Fruit fly (Drosophila melanogaster) whole organism, wandering third instar larva: Measurements from ENCODE around the gene Ir7g.

Source experiments
- Abd-B ChIP-seq: fragments of >200 bp; optimal IDR thresholded peaks from 2 replicates; lab custom pipeline; 2017; ENCODE audit warnings: missing biosample characterization, missing genetic modification characterization
- CG32264 ChIP-seq: fragments of 200-800 bp; sonication (Bioruptor generic); optimal IDR thresholded peaks from 2 replicates; lab custom pipeline; 2016; ENCODE audit warnings: missing biosample characterization, missing genetic modification characterization
- CG9705 ChIP-seq: fragments of 200-800 bp; sonication (Bioruptor generic); optimal IDR thresholded peaks from 2 replicates; lab custom pipeline; 2018; ENCODE audit warnings: missing biosample characterization, mild to moderate bottlenecking, missing genetic modification characterization
- CrebA ChIP-seq: fragments of 200-800 bp; sonication (Bioruptor generic); optimal IDR thresholded peaks from 2 replicates; lab custom pipeline; 2016; ENCODE audit warnings: missing biosample characterization, mild to moderate bottlenecking, missing genetic modification characterization, borderline replicate concordance
- Dfd ChIP-seq: fragments of >200 bp; optimal IDR thresholded peaks from 2 replicates; lab custom pipeline; 2017; ENCODE audit warnings: missing biosample characterization, missing genetic modification characterization
- Dif ChIP-seq: fragments of 200-275, 200-300 bp; sonication (Bioruptor generic); optimal IDR thresholded peaks from 2 replicates; lab custom pipeline; 2018; ENCODE audit warnings: missing biosample characterization, missing genetic modification characterization; ENCODE audit not compliant: partially characterized antibody
- GATAd ChIP-seq: sonication (Bioruptor generic); optimal IDR thresholded peaks from 2 replicates; lab custom pipeline; 2016; ENCODE audit warnings: missing biosample characterization, missing genetic modification characterization
- HLH106 ChIP-seq: fragments of 200-800 bp; optimal IDR thresholded peaks from 3 replicates; lab custom pipeline; 2019; ENCODE audit warnings: missing biosample characterization, mild to moderate bottlenecking, missing genetic modification characterization, moderate library complexity
- Hnf4 ChIP-seq: fragments of 200-800 bp; sonication (Bioruptor generic); optimal IDR thresholded peaks from 2 replicates; lab custom pipeline; 2016; ENCODE audit warnings: missing biosample characterization, mild to moderate bottlenecking, missing genetic modification characterization
- Hr78 ChIP-seq: fragments of >200 bp; optimal IDR thresholded peaks from 2 replicates; lab custom pipeline; 2017; ENCODE audit warnings: missing biosample characterization, missing genetic modification characterization
- Hr83 ChIP-seq: fragments of 200-300 bp; sonication (Bioruptor generic); optimal IDR thresholded peaks from 2 replicates; lab custom pipeline; 2016; ENCODE audit warnings: missing biosample characterization, mild to moderate bottlenecking, missing genetic modification characterization, moderate library complexity; ENCODE audit not compliant: poor library complexity, severe bottlenecking
- Jra ChIP-seq: sonication (Bioruptor generic); optimal IDR thresholded peaks from 2 replicates; lab custom pipeline; 2016; ENCODE audit warnings: missing biosample characterization, missing genetic modification characterization
- Mio ChIP-seq: sonication (Bioruptor generic); optimal IDR thresholded peaks from 2 replicates; lab custom pipeline; 2016; ENCODE audit warnings: missing biosample characterization, missing genetic modification characterization
- Myc ChIP-seq: fragments of >200 bp; optimal IDR thresholded peaks from 2 replicates; lab custom pipeline; 2017
- N ChIP-seq: fragments of >200 bp; optimal IDR thresholded peaks from 2 replicates; lab custom pipeline; 2018; ENCODE audit warnings: missing biosample characterization, missing external identifiers, missing genetic modification characterization
- OdsH ChIP-seq: fragments of 200-800 bp; sonication (Bioruptor generic); optimal IDR thresholded peaks from 2 replicates; lab custom pipeline; 2016; ENCODE audit warnings: missing biosample characterization, mild to moderate bottlenecking, missing genetic modification characterization
- Rel ChIP-seq, 2 experiments: fragments of 200-800 bp; sonication (Bioruptor generic) in 1 of 2; optimal IDR thresholded peaks; 2 replicates in 1 of 2; 3 replicates in 1 of 2; lab custom pipeline; 2016 to 2019; ENCODE audit warnings: mild to moderate bottlenecking in 2 of 2, missing biosample characterization in 2 of 2, missing genetic modification characterization in 2 of 2, moderate library complexity in 1 of 2
- Sp1 ChIP-seq: fragments of 200-800 bp; sonication (Bioruptor generic); optimal IDR thresholded peaks from 3 replicates; lab custom pipeline; 2019; ENCODE audit warnings: missing biosample characterization, mild to moderate bottlenecking, missing genetic modification characterization, moderate library complexity
- Vsx2 ChIP-seq: fragments of 200-300, 225-300 bp; sonication (Bioruptor generic); optimal IDR thresholded peaks from 2 replicates; lab custom pipeline; 2018; ENCODE audit warnings: missing biosample characterization, missing genetic modification characterization; ENCODE audit not compliant: partially characterized antibody
- br ChIP-seq: fragments of 200-800 bp; sonication (Bioruptor generic); optimal IDR thresholded peaks from 2 replicates; lab custom pipeline; 2016; ENCODE audit warnings: missing biosample characterization, missing genetic modification characterization
- brk ChIP-seq: fragments of 200-800 bp; sonication (Bioruptor generic); optimal IDR thresholded peaks from 2 replicates; lab custom pipeline; 2016; ENCODE audit warnings: missing biosample characterization, mild to moderate bottlenecking, missing genetic modification characterization
- dl ChIP-seq, 2 experiments: fragments of 175-275, 200-275 bp in 1 of 2; fragments of 200-275 bp in 1 of 2; sonication (Bioruptor generic); optimal IDR thresholded peaks; lab custom pipeline; 2018; ENCODE audit warnings: mild to moderate bottlenecking in 2 of 2, missing biosample characterization in 2 of 2, missing genetic modification characterization in 2 of 2, moderate library complexity in 2 of 2; ENCODE audit not compliant: partially characterized antibody in 2 of 2, insufficient read depth in 1 of 2
- dmrt93B ChIP-seq: fragments of 200-800 bp; sonication (Bioruptor generic); optimal IDR thresholded peaks from 2 replicates; lab custom pipeline; 2018; ENCODE audit warnings: missing biosample characterization, mild to moderate bottlenecking, missing genetic modification characterization
- dsf ChIP-seq: sonication (Bioruptor generic); optimal IDR thresholded peaks from 2 replicates; lab custom pipeline; 2016; ENCODE audit warnings: missing biosample characterization, missing genetic modification characterization, borderline replicate concordance
- ey ChIP-seq: fragments of 200-800 bp; sonication (Bioruptor generic); optimal IDR thresholded peaks from 2 replicates; lab custom pipeline; 2016; ENCODE audit warnings: missing biosample characterization, missing genetic modification characterization
- foxo ChIP-seq, 2 experiments: fragments of 200-800 bp; sonication (Bioruptor generic); optimal IDR thresholded peaks; 2 replicates in 1 of 2; 3 replicates in 1 of 2; lab custom pipeline; 2016 to 2017; ENCODE audit warnings: missing biosample characterization in 2 of 2, missing genetic modification characterization in 2 of 2
- fru ChIP-seq: fragments of 200-800 bp; sonication (Bioruptor generic); optimal IDR thresholded peaks from 3 replicates; lab custom pipeline; 2016; ENCODE audit warnings: missing biosample characterization, mild to moderate bottlenecking, missing genetic modification characterization
- h ChIP-seq: fragments of 200-800 bp; sonication (Bioruptor generic); optimal IDR thresholded peaks from 3 replicates; lab custom pipeline; 2016; ENCODE audit warnings: missing biosample characterization, mild to moderate bottlenecking, missing genetic modification characterization
- jim ChIP-seq: fragments of 175-275, 200-325 bp; sonication (Bioruptor generic); optimal IDR thresholded peaks from 2 replicates; lab custom pipeline; 2016; ENCODE audit warnings: missing biosample characterization, mild to moderate bottlenecking, missing genetic modification characterization
- lola ChIP-seq: fragments of >200 bp; optimal IDR thresholded peaks from 2 replicates; lab custom pipeline; 2017; ENCODE audit warnings: missing biosample characterization, missing genetic modification characterization
- pan ChIP-seq: fragments of >200 bp; optimal IDR thresholded peaks from 2 replicates; lab custom pipeline; 2017
- psq ChIP-seq: fragments of 200-800 bp; sonication (Bioruptor generic); optimal IDR thresholded peaks from 3 replicates; lab custom pipeline; 2017; ENCODE audit warnings: missing biosample characterization, mild to moderate bottlenecking, missing genetic modification characterization, moderate library complexity
- rgr ChIP-seq: fragments of 200-800 bp; sonication (Bioruptor generic); optimal IDR thresholded peaks from 3 replicates; lab custom pipeline; 2016; ENCODE audit warnings: missing biosample characterization, mild to moderate bottlenecking, missing genetic modification characterization
- sage ChIP-seq: fragments of 200-800 bp; sonication (Bioruptor generic); optimal IDR thresholded peaks from 2 replicates; lab custom pipeline; 2016; ENCODE audit warnings: missing biosample characterization, mild to moderate bottlenecking, missing genetic modification characterization
- sv ChIP-seq: fragments of 200-800 bp; sonication (Bioruptor generic); optimal IDR thresholded peaks from 3 replicates; lab custom pipeline; 2016; ENCODE audit warnings: missing biosample characterization, missing genetic modification characterization
- tai ChIP-seq: sonication (Bioruptor generic); optimal IDR thresholded peaks from 2 replicates; lab custom pipeline; 2016; ENCODE audit warnings: missing biosample characterization, missing genetic modification characterization
- usp ChIP-seq: fragments of >200 bp; optimal IDR thresholded peaks from 2 replicates; lab custom pipeline; 2017; ENCODE audit warnings: missing biosample characterization, missing genetic modification characterization
- woc ChIP-seq: sonication (Bioruptor generic); optimal IDR thresholded peaks from 2 replicates; lab custom pipeline; 2016; ENCODE audit warnings: missing biosample characterization, mild to moderate bottlenecking, missing genetic modification characterization

Gene Ir7g

dm6 chrX:7933210-7933915 lies 48.9 kb downstream of the Ir7g start, which contains the start of the genes Dhdds and RpS14a:
Gene Dhdds, minus strand, starts transcription at chrX:7933351.
Gene RpS14a, plus strand, starts transcription at chrX:7933742.
- TF ChIP-seq Abd-B (GFP tag; lab: Kevin White, UChicago) (no peak), psq (GFP tag; lab: Kevin White, UChicago) (peak; percentile 37), CG9705 (GFP tag; lab: Kevin White, UChicago) (peak; percentile 50), fru (peak; percentile 42), Rel (GFP tag; optimal IDR thresholded peaks at IDR 0.05; lab: Kevin White, UChicago) (no peak), Rel (tag; optimal IDR thresholded peaks at IDR 0.05; lab: Kevin White, UChicago) (peak; percentile 0), OdsH (GFP tag; lab: Kevin White, UChicago) (peak; percentile 39), sv (GFP tag; lab: Kevin White, UChicago) (peak; percentile 39), rgr (GFP tag; lab: Kevin White, UChicago) (peak; percentile 69), Jra (GFP tag; lab: Kevin White, UChicago) (no peak), woc (GFP tag; lab: Kevin White, UChicago) (peak; percentile 4), Dfd (GFP tag; lab: Kevin White, UChicago) (no peak), HLH106 (tag; lab: Kevin White, UChicago) (peak; percentile 38), foxo (GFP tag; optimal IDR thresholded peaks at IDR 0.05; lab: Kevin White, UChicago) (peak in 1 of 2 experiments; percentile 34), GATAd (no peak), brk (peak; percentile 65), CrebA (no peak), h (GFP tag; lab: Kevin White, UChicago) (peak; percentile 46), Hnf4 (GFP tag; lab: Kevin White, UChicago) (peak; percentile 10), Myc (lab: Kevin White, UChicago) (peak; percentile 60), dmrt93B (GFP tag; lab: Kevin White, UChicago) (peak; percentile 81), Sp1 (GFP tag; lab: Kevin White, UChicago) (peak; percentile 66), br (GFP tag; lab: Kevin White, UChicago) (peak; percentile 48), sage (peak; percentile 12), Hr83 (peak; percentile 44), usp (no peak), Hr78 (GFP tag; lab: Kevin White, UChicago) (no peak)

- TF ChIP-seq Hnf4 (GFP tag; lab: Kevin White, UChicago) (peak; percentile 77), tai (GFP tag; lab: Kevin White, UChicago) (no peak), sv (GFP tag; lab: Kevin White, UChicago) (peak; percentile 51), N (no peak), CrebA (no peak), dsf (GFP tag; lab: Kevin White, UChicago) (peak; percentile 58), h (GFP tag; lab: Kevin White, UChicago) (peak; percentile 71), fru (peak; percentile 50), woc (GFP tag; lab: Kevin White, UChicago) (no peak), CG32264 (peak; percentile 30), Sp1 (GFP tag; lab: Kevin White, UChicago) (peak; percentile 74), dmrt93B (GFP tag; lab: Kevin White, UChicago) (peak; percentile 66), Jra (GFP tag; lab: Kevin White, UChicago) (peak; percentile 76), jim (peak; percentile 27), Hr78 (GFP tag; lab: Kevin White, UChicago) (no peak), sage (peak; percentile 27), lola (no peak), Hr83 (peak; percentile 92), Myc (lab: Kevin White, UChicago) (no peak), Mio (GFP tag; lab: Kevin White, UChicago) (no peak), Vsx2 (GFP tag; lab: Kevin White, UChicago) (no peak), br (GFP tag; lab: Kevin White, UChicago) (peak; percentile 69), Dif (GFP tag; lab: Kevin White, UChicago) (no peak), OdsH (GFP tag; lab: Kevin White, UChicago) (peak; percentile 46), Rel (GFP tag; optimal IDR thresholded peaks at IDR 0.05; lab: Kevin White, UChicago) (no peak), Rel (tag; optimal IDR thresholded peaks at IDR 0.05; lab: Kevin White, UChicago) (peak; percentile 76), brk (no peak), dl (GFP tag; optimal IDR thresholded peaks at IDR 0.05; lab: Kevin White, UChicago; ENCODE audit: insufficient read depth in 1 of 2, partially characterized antibody in 2 of 2) (no peak), foxo (GFP tag; optimal IDR thresholded peaks at IDR 0.05; lab: Kevin White, UChicago) (peak in 1 of 2 experiments; percentile 67), GATAd (no peak), ey (GFP tag; lab: Kevin White, UChicago) (peak; percentile 21), Dfd (GFP tag; lab: Kevin White, UChicago) (no peak), HLH106 (tag; lab: Kevin White, UChicago) (peak; percentile 50), CG9705 (GFP tag; lab: Kevin White, UChicago) (peak; percentile 49), psq (GFP tag; lab: Kevin White, UChicago) (peak; percentile 53), usp (no peak), pan (lab: Kevin White, UChicago) (no peak), Abd-B (GFP tag; lab: Kevin White, UChicago) (no peak), rgr (GFP tag; lab: Kevin White, UChicago) (peak; percentile 81)
- TF ChIP-seq, all 38 proteins: peak for 21
Observed at dm6 chrX:7934679-7935078, 50.2 kb downstream of the Ir7g start, which contains the start of gene RpS14b. Gene RpS14b, plus strand, starts transcription at chrX:7934898.
